Worm (Caenorhabditis elegans) whole organism, L4/young adult: ENCODE data around the gene nhr-16.
A peak's percentile ranks its signal among the peaks of the same experiment; 100 is the strongest.

Experiments used
- W03F9.2 ChIP-seq: fragments of 150-350 bp; optimal IDR thresholded peaks from 2 replicates; lab custom pipeline; 2014; ENCODE audit warnings: missing biosample characterization, missing genetic modification characterization
- dao-5 ChIP-seq: sonication (generic microtip); optimal IDR thresholded peaks from 2 replicates; lab custom pipeline; 2016; ENCODE audit warnings: missing genotype, missing genetic modification characterization, moderate library complexity, missing compliant biosample characterization
- him-1 ChIP-seq: sonication (generic microtip); optimal IDR thresholded peaks from 2 replicates; lab custom pipeline; 2016; ENCODE audit warnings: missing genotype, missing genetic modification reagents, missing genetic modification characterization, missing compliant biosample characterization

The nhr-16 gene

ce11 chrII:4438601-4439000 lies at the start of gene nhr-16:
TSS of gene nhr-16 (plus strand) at chrII:4438805.
- TF ChIP-seq W03F9.2 (tag; lab: Kevin White, UChicago) (no peak), him-1 (tag; lab: Kevin White, UChicago) (no peak), dao-5 (tag; lab: Kevin White, UChicago) (no peak)

ce11 chrII:4391072-4391471 lies 47.5 kb upstream of the nhr-16 start:
- TF ChIP-seq dao-5 (tag; lab: Kevin White, UChicago): no peak
- no peak for TF ChIP-seq W03F9.2 (tag; lab: Kevin White, UChicago)
- no peak for TF ChIP-seq him-1 (tag; lab: Kevin White, UChicago)

- no peak for TF ChIP-seq dao-5 (tag; lab: Kevin White, UChicago)
- TF ChIP-seq him-1 (tag; lab: Kevin White, UChicago): no peak
These were observed 46.0 kb upstream of the nhr-16 start, which contains the start of gene mlt-7 for ce11 chrII:4392526-4393057. TSS of gene mlt-7 (plus strand) at chrII:4393007.

- TF ChIP-seq him-1 (tag; lab: Kevin White, UChicago) (no peak), dao-5 (tag; lab: Kevin White, UChicago) (no peak), W03F9.2 (tag; lab: Kevin White, UChicago) (no peak)
These were observed 44.2 kb upstream of the nhr-16 start for ce11 chrII:4394438-4394837.

- TF ChIP-seq W03F9.2 (tag; lab: Kevin White, UChicago): no peak
- TF ChIP-seq him-1 (tag; lab: Kevin White, UChicago): no peak
- TF ChIP-seq dao-5 (tag; lab: Kevin White, UChicago): no peak
These were observed 33.2 kb upstream of the nhr-16 start, which contains the start of gene ZK430.5 for ce11 chrII:4405358-4405757. TSS of gene ZK430.5 (plus strand) at chrII:4405658.

ce11 chrII:4409650-4410049 lies 29.0 kb upstream of the nhr-16 start:
- TF ChIP-seq dao-5 (tag; lab: Kevin White, UChicago) (no peak), him-1 (tag; lab: Kevin White, UChicago) (no peak)

- no peak for TF ChIP-seq W03F9.2 (tag; lab: Kevin White, UChicago)
- no peak for TF ChIP-seq dao-5 (tag; lab: Kevin White, UChicago)
- no peak for TF ChIP-seq him-1 (tag; lab: Kevin White, UChicago)
These were observed 21.3 kb upstream of the nhr-16 start, which contains the start of gene sod-5 for ce11 chrII:4417333-4417732. TSS of gene sod-5 (plus strand) at chrII:4417633.

- TF ChIP-seq W03F9.2 (tag; lab: Kevin White, UChicago) (no peak), dao-5 (tag; lab: Kevin White, UChicago) (no peak), him-1 (tag; lab: Kevin White, UChicago) (no peak)
These were observed 18.6 kb upstream of the nhr-16 start, which contains the start of gene bpnt-1 for ce11 chrII:4419956-4420355. TSS of gene bpnt-1 (plus strand) at chrII:4420256.

ce11 chrII:4424807-4425206 lies 13.8 kb upstream of the nhr-16 start, which contains the start of the genes dcaf-13 and toe-1:
TSS of gene dcaf-13 (minus strand) at chrII:4424902.
TSS of gene toe-1 (plus strand) at chrII:4425167.
- TF ChIP-seq dao-5 (tag; lab: Kevin White, UChicago) (no peak), him-1 (tag; lab: Kevin White, UChicago) (no peak), W03F9.2 (tag; lab: Kevin White, UChicago) (peak; percentile 30)

- no peak for TF ChIP-seq him-1 (tag; lab: Kevin White, UChicago)
- TF ChIP-seq dao-5 (tag; lab: Kevin White, UChicago): no peak
- TF ChIP-seq W03F9.2 (tag; lab: Kevin White, UChicago): no peak
These were observed 10.5 kb upstream of the nhr-16 start for ce11 chrII:4428121-4428520.

- TF ChIP-seq him-1 (tag; lab: Kevin White, UChicago) (no peak), W03F9.2 (tag; lab: Kevin White, UChicago) (no peak), dao-5 (tag; lab: Kevin White, UChicago) (no peak)
These were observed 5.5 kb upstream of the nhr-16 start, which contains the start of gene nhr-109 for ce11 chrII:4433146-4433545. TSS of gene nhr-109 (plus strand) at chrII:4433367.

ce11 chrII:4434278-4434677 lies 4.3 kb upstream of the nhr-16 start:
- TF ChIP-seq W03F9.2 (tag; lab: Kevin White, UChicago): no peak
- no peak for TF ChIP-seq him-1 (tag; lab: Kevin White, UChicago)
- TF ChIP-seq dao-5 (tag; lab: Kevin White, UChicago): no peak

- TF ChIP-seq dao-5 (tag; lab: Kevin White, UChicago) (no peak), W03F9.2 (tag; lab: Kevin White, UChicago) (no peak), him-1 (tag; lab: Kevin White, UChicago) (no peak)
These were observed 3.5 kb upstream of the nhr-16 start, which contains the start of gene nhr-273 for ce11 chrII:4435134-4435533. TSS of gene nhr-273 (plus strand) at chrII:4435300.

ce11 chrII:4441278-4441677 lies 2.7 kb downstream of the nhr-16 start:
- TF ChIP-seq him-1 (tag; lab: Kevin White, UChicago) (no peak), dao-5 (tag; lab: Kevin White, UChicago) (no peak)
